Worm (Caenorhabditis elegans): ENCODE data around the gene F08G12.5.
A peak's percentile ranks its signal among the peaks of the same experiment; 100 is the strongest.

Gene F08G12.5

ce11 chrX:11310285-11310838 lies at the start of gene F08G12.5:
TSS of gene F08G12.5 (minus strand) at chrX:11310285.
- TF ChIP-seq nhr-179 (tag; optimal IDR thresholded peaks at IDR 0.05) (no peak), die-1 (tag; optimal IDR thresholded peaks at IDR 0.05) (no peak)

ce11 chrX:11357516-11357915 lies 47.4 kb upstream of the F08G12.5 start, which contains the start of gene pgp-4:
TSS of gene pgp-4 (plus strand) at chrX:11357816.
- TF ChIP-seq nhr-27 (tag; optimal IDR thresholded peaks at IDR 0.05) (no peak), die-1 (tag; optimal IDR thresholded peaks at IDR 0.05) (no peak), lin-40 (tag; optimal IDR thresholded peaks at IDR 0.05) (no peak), lsy-27 (tag; optimal IDR thresholded peaks at IDR 0.05; ENCODE audit: borderline replicate concordance, insufficient read depth) (no peak), K12H6.12 (tag; optimal IDR thresholded peaks at IDR 0.05) (no peak), unc-130 (GFP tag; optimal IDR thresholded peaks at IDR 0.05) (no peak), xnd-1 (tag; optimal IDR thresholded peaks at IDR 0.05) (no peak), hmg-20 (GFP tag; IDR thresholded peaks at IDR 0.05) (no peak), snpc-4 (GFP tag; optimal IDR thresholded peaks at IDR 0.05) (no peak), snpc-4 (tag; optimal IDR thresholded peaks at IDR 0.05) (no peak), madf-3 (GFP tag; IDR thresholded peaks at IDR 0.05) (no peak), repo-1 (tag; optimal IDR thresholded peaks at IDR 0.05) (no peak), Y67H2A.10 (GFP tag; conservative IDR thresholded peaks at IDR 0.05) (no peak), nhr-179 (tag; optimal IDR thresholded peaks at IDR 0.05) (no peak)

DNA sequence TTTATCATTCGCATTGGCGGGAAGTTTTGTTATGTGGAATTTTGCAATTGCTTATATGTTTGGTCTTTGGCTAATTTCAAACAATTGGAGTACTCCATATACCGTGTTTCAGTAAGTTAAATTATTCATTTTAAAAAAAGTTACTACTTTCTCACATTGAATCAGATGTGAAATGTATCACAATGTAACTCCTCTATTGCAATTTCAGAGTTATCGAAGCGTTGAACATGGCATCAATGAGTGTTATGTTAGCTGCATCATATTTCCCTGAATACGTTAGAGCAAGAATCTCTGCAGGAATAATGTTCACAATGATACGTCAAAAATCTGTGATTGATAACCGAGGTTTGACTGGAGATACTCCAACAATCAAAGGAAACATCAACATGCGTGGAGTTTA lies 45.8 kb upstream of the F08G12.5 start:
- no peak for TF ChIP-seq C06A6.2 (GFP tag; conservative IDR thresholded peaks at IDR 0.05)
- TF ChIP-seq ztf-25 (GFP tag; IDR thresholded peaks at IDR 0.05), result no peak
- TF ChIP-seq egrh-3 (GFP tag; IDR thresholded peaks at IDR 0.05), result no peak
- TF ChIP-seq bed-2 (GFP tag; IDR thresholded peaks at IDR 0.05), result no peak
- no peak for TF ChIP-seq cebp-2 (GFP tag; IDR thresholded peaks at IDR 0.05)
- TF ChIP-seq F57C9.4 (tag; optimal IDR thresholded peaks at IDR 0.05), result no peak
- no peak for TF ChIP-seq C17E4.6 (GFP tag; IDR thresholded peaks at IDR 0.05)
- no peak for TF ChIP-seq T26A5.8 (tag; optimal IDR thresholded peaks at IDR 0.05)
- TF ChIP-seq B0336.3 (GFP tag; IDR thresholded peaks at IDR 0.05), result no peak
- no peak for TF ChIP-seq K12H6.12 (tag; optimal IDR thresholded peaks at IDR 0.05)
- no peak for TF ChIP-seq B0261.1 (tag; optimal IDR thresholded peaks at IDR 0.05)
- no peak for TF ChIP-seq ztf-28 (GFP tag; IDR thresholded peaks at IDR 0.05)

DNA sequence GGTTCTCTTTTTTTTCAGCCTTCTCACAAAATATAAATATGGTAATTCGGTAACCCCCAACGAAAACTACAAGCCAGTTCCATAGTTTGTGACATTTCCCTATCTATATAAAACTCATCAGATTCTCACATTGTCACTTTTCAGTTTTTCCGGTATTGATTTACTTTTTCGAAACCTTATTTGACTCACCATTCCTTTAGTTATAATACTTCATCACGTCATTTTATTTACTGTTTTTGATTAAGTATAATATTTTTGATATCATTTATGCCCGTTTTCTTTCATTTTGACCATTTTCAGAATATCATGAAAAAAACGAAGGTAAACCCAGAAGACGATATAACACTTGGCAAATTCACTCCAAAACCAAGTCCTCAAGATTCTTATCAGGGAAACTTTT lies 41.8 kb upstream of the F08G12.5 start, which contains the start of gene pgp-3:
pgp-3 (plus strand) TSS at position 301 of the 400 bp plus-strand sequence.
- TF ChIP-seq madf-8 (GFP tag; conservative IDR thresholded peaks at IDR 0.05), result no peak
- no peak for TF ChIP-seq nfyb-1 (GFP tag; IDR thresholded peaks at IDR 0.05)
- TF ChIP-seq Y67H2A.10 (GFP tag; conservative IDR thresholded peaks at IDR 0.05), result no peak
- TF ChIP-seq attf-5 (GFP tag; optimal IDR thresholded peaks at IDR 0.05), result no peak
- no peak for TF ChIP-seq hsf-1 (GFP tag; IDR thresholded peaks at IDR 0.05)
- no peak for TF ChIP-seq C17E4.6 (GFP tag; IDR thresholded peaks at IDR 0.05)
- TF ChIP-seq F39B2.1 (GFP tag; IDR thresholded peaks at IDR 0.05), result no peak

DNA sequence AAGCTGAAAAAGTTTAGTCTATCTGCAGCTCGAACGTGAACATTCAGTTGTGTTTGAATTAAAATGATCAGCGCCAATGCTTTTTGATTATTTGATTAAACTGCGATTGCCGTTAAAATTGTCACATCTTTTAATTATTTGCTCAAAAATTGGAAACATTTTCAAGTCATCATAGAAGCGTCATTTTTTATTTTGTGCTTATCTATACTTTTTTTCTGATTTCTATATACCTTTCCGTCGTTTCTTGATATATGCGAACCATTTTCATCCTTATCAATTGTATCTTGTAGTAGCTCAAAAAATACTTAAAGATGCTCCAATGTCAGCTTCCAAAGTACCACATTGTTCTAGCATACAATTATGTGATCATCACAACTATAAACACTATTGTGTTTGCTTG lies 41.2 kb upstream of the F08G12.5 start:
- peak; percentile 56 for TF ChIP-seq nhr-80 (tag; optimal IDR thresholded peaks at IDR 0.05)
- TF ChIP-seq lir-1 (GFP tag; conservative IDR thresholded peaks at IDR 0.05), result no peak
- TF ChIP-seq F49E8.2 (tag; optimal IDR thresholded peaks at IDR 0.05; ENCODE audit: insufficient read depth), result no peak
- no peak for TF ChIP-seq nhr-120 (GFP tag; IDR thresholded peaks at IDR 0.05)

All from whole organism, young adult.